Worm (Caenorhabditis elegans) whole organism, L1 larva: ENCODE data around the gene msp-36.

Experiments
- C34B4.2 ChIP-seq: sonication (generic microtip); optimal IDR thresholded peaks from 2 replicates; lab custom pipeline; 2017; ENCODE audit warnings: mild to moderate bottlenecking, missing genetic modification characterization, missing compliant biosample characterization
- F16B12.6 ChIP-seq: fragments of 150-350 bp; optimal IDR thresholded peaks from 2 replicates; lab custom pipeline; 2014; ENCODE audit warnings: missing biosample characterization, missing genetic modification characterization
- aha-1 ChIP-seq: fragments of 150-350 bp; optimal IDR thresholded peaks from 2 replicates; lab custom pipeline; 2014; ENCODE audit warnings: missing biosample characterization, missing genetic modification characterization
- ceh-63 ChIP-seq: fragments of 200-800 bp; sonication (Bioruptor generic); optimal IDR thresholded peaks from 2 replicates; lab custom pipeline; 2018; ENCODE audit warnings: mild to moderate bottlenecking, missing genetic modification characterization, missing compliant biosample characterization
- ceh-8 ChIP-seq: fragments of 200-800 bp; sonication (Bioruptor generic); optimal IDR thresholded peaks from 2 replicates; lab custom pipeline; 2018; ENCODE audit warnings: mild to moderate bottlenecking, missing genetic modification characterization, moderate library complexity, missing compliant biosample characterization
- ceh-90 ChIP-seq: sonication (generic microtip); optimal IDR thresholded peaks from 2 replicates; lab custom pipeline; 2016; ENCODE audit warnings: missing genetic modification characterization, missing compliant biosample characterization
- ces-1 ChIP-seq: fragments of 150-350 bp; optimal IDR thresholded peaks from 2 replicates; lab custom pipeline; 2014; ENCODE audit warnings: missing biosample characterization, missing genetic modification reagents, missing genetic modification characterization
- dpl-1 ChIP-seq, 3 experiments: fragments of 150-350 bp in 2 of 3; sonication (generic microtip) in 1 of 3; optimal IDR thresholded peaks; 2 replicates each; lab custom pipeline; 2014 to 2017; ENCODE audit warnings: missing biosample characterization in 3 of 3, missing genetic modification characterization in 3 of 3, missing genetic modification reagents in 3 of 3
- efl-1 ChIP-seq, 4 experiments: fragments of 150-350 bp; optimal IDR thresholded peaks in 3 of 4; peaks in 1 of 4; 1 replicate in 1 of 4; 2 replicates in 3 of 4; lab custom pipeline; 2014; ENCODE audit warnings: missing biosample characterization in 2 of 4, missing genetic modification characterization in 2 of 4, missing genetic modification reagents in 2 of 4
- efl-3 ChIP-seq: fragments of 200-800 bp; sonication (Bioruptor generic); optimal IDR thresholded peaks from 2 replicates; lab custom pipeline; 2018; ENCODE audit warnings: mild to moderate bottlenecking, missing genetic modification characterization, missing compliant biosample characterization
- egl-13 ChIP-seq: sonication (generic microtip); optimal IDR thresholded peaks from 2 replicates; lab custom pipeline; 2016; ENCODE audit warnings: missing genotype, missing genetic modification reagents, missing genetic modification characterization, missing compliant biosample characterization
- egl-27 ChIP-seq, 2 experiments: fragments of 150-350 bp in 1 of 2; sonication (generic microtip); optimal IDR thresholded peaks; 3 replicates each; lab custom pipeline; 2017 to 2018; ENCODE audit warnings: missing biosample characterization in 2 of 2, missing genetic modification characterization in 2 of 2, missing genetic modification reagents in 2 of 2
- elt-2 ChIP-seq: sonication (generic microtip); optimal IDR thresholded peaks from 2 replicates; lab custom pipeline; 2016; ENCODE audit warnings: missing genetic modification characterization, mild to moderate bottlenecking, inconsistent platforms, missing compliant biosample characterization, missing genetic modification reagents
- elt-3 ChIP-seq, 6 experiments: fragments of 150-350 bp in 1 of 6; sonication (generic microtip); optimal IDR thresholded peaks; 2 replicates each; lab custom pipeline; 2017 to 2018; ENCODE audit warnings: missing biosample characterization in 6 of 6, missing genetic modification characterization in 6 of 6, inconsistent platforms in 1 of 6
- fkh-10 ChIP-seq: sonication (generic microtip); optimal IDR thresholded peaks from 2 replicates; lab custom pipeline; 2017; ENCODE audit warnings: missing biosample characterization, missing genetic modification reagents, missing genetic modification characterization
- fkh-8 ChIP-seq: sonication (generic microtip); optimal IDR thresholded peaks from 2 replicates; lab custom pipeline; 2016; ENCODE audit warnings: mild to moderate bottlenecking, missing genetic modification characterization, missing compliant biosample characterization
- grh-1 ChIP-seq: fragments of 200-800 bp; sonication (Bioruptor generic); IDR thresholded peaks from 2 replicates; pipeline ENCODE4 v1.3.6; 2022; ENCODE audit warnings: missing genetic modification reagents, missing genetic modification characterization, missing compliant biosample characterization
- hlh-17 ChIP-seq: fragments of 200-800 bp; sonication (Bioruptor generic); optimal IDR thresholded peaks from 2 replicates; lab custom pipeline; 2018; ENCODE audit warnings: missing genetic modification characterization, mild to moderate bottlenecking, missing compliant biosample characterization, moderate library complexity, borderline replicate concordance
- hpl-2 ChIP-seq: fragments of 150-350 bp; optimal IDR thresholded peaks from 2 replicates; lab custom pipeline; 2014; ENCODE audit warnings: missing biosample characterization, missing genetic modification reagents, missing genetic modification characterization
- irx-1 ChIP-seq: sonication (generic microtip); optimal IDR thresholded peaks from 2 replicates; lab custom pipeline; 2016; ENCODE audit warnings: missing genetic modification characterization, missing compliant biosample characterization
- isw-1 ChIP-seq: fragments of 200-800 bp; sonication (Bioruptor generic); IDR thresholded peaks from 2 replicates; pipeline ENCODE4 v1.3.6; 2022; ENCODE audit warnings: missing genetic modification characterization, missing compliant biosample characterization
- lin-14 ChIP-seq: fragments of 200-800 bp; sonication (Bioruptor generic); optimal IDR thresholded peaks from 2 replicates; lab custom pipeline; 2018; ENCODE audit warnings: mild to moderate bottlenecking, missing genetic modification characterization, moderate library complexity, missing compliant biosample characterization
- lin-15B ChIP-seq: fragments of 150-350 bp; sonication (generic microtip); optimal IDR thresholded peaks from 3 replicates; lab custom pipeline; 2014; ENCODE audit warnings: missing biosample characterization, missing genetic modification characterization
- lin-35 ChIP-seq, 2 experiments: fragments of 150-350 bp; optimal IDR thresholded peaks; 2 replicates each; lab custom pipeline; 2014; ENCODE audit warnings: missing biosample characterization in 2 of 2, missing genetic modification characterization in 2 of 2, missing genetic modification reagents in 2 of 2
- lir-3 ChIP-seq: sonication (generic microtip); optimal IDR thresholded peaks from 2 replicates; lab custom pipeline; 2016; ENCODE audit warnings: mild to moderate bottlenecking, missing genetic modification characterization, moderate library complexity, missing compliant biosample characterization; ENCODE audit not compliant: poor library complexity
- lsy-2 ChIP-seq, 2 experiments: fragments of 150-350 bp; optimal IDR thresholded peaks; 2 replicates each; lab custom pipeline; 2014; ENCODE audit warnings: missing biosample characterization in 2 of 2, missing genetic modification characterization in 2 of 2
- mab-9 ChIP-seq: fragments of 200-800 bp; sonication (Bioruptor generic); IDR thresholded peaks from 2 replicates; pipeline ENCODE4 v1.3.6; 2022; ENCODE audit warnings: missing genetic modification reagents, missing genetic modification characterization, missing compliant biosample characterization
- nhr-11 ChIP-seq: fragments of 150-350 bp; optimal IDR thresholded peaks from 2 replicates; lab custom pipeline; 2014; ENCODE audit warnings: missing biosample characterization, missing genetic modification characterization
- nhr-12 ChIP-seq: sonication (generic microtip); optimal IDR thresholded peaks from 2 replicates; lab custom pipeline; 2017; ENCODE audit warnings: missing biosample characterization, missing genetic modification characterization
- nhr-20 ChIP-seq: sonication (generic microtip); optimal IDR thresholded peaks from 2 replicates; lab custom pipeline; 2016; ENCODE audit warnings: mild to moderate bottlenecking, missing genetic modification characterization, missing compliant biosample characterization
- nhr-237 ChIP-seq: fragments of 150-350 bp; optimal IDR thresholded peaks from 2 replicates; lab custom pipeline; 2014; ENCODE audit warnings: missing biosample characterization, missing genetic modification characterization
- nhr-47 ChIP-seq: sonication (generic microtip); optimal IDR thresholded peaks from 2 replicates; lab custom pipeline; 2016; ENCODE audit warnings: mild to moderate bottlenecking, missing genetic modification characterization, moderate library complexity, missing compliant biosample characterization
- nhr-71 ChIP-seq: sonication (generic microtip); optimal IDR thresholded peaks from 2 replicates; lab custom pipeline; 2016; ENCODE audit warnings: mild to moderate bottlenecking, missing genetic modification characterization, moderate library complexity, missing compliant biosample characterization
- nhr-76 ChIP-seq: sonication (generic microtip); optimal IDR thresholded peaks from 2 replicates; lab custom pipeline; 2017; ENCODE audit warnings: missing biosample characterization, missing genetic modification characterization
- nhr-84 ChIP-seq: sonication (generic microtip); optimal IDR thresholded peaks from 2 replicates; lab custom pipeline; 2017; ENCODE audit warnings: missing biosample characterization, missing genetic modification characterization
- nhr-85 ChIP-seq: sonication (generic microtip); peaks from one replicate; lab custom pipeline; 2016; ENCODE audit warnings: missing genetic modification characterization, inconsistent platforms, missing compliant biosample characterization
- nhr-90 ChIP-seq: sonication (generic microtip); optimal IDR thresholded peaks from 2 replicates; lab custom pipeline; 2016; ENCODE audit warnings: mild to moderate bottlenecking, missing genetic modification characterization, missing compliant biosample characterization; ENCODE audit not compliant: poor library complexity
- pag-3 ChIP-seq: sonication (generic microtip); optimal IDR thresholded peaks from 2 replicates; lab custom pipeline; 2017; ENCODE audit warnings: missing genetic modification characterization, mild to moderate bottlenecking, missing compliant biosample characterization, antibody characterized with exemption, borderline replicate concordance; ENCODE audit not compliant: insufficient read depth
- snpc-4 ChIP-seq: fragments of 150-350 bp; optimal IDR thresholded peaks from 2 replicates; lab custom pipeline; 2014; ENCODE audit warnings: missing biosample characterization, missing genetic modification characterization
- sup-37 ChIP-seq: fragments of 200-800 bp; sonication (Bioruptor generic); optimal IDR thresholded peaks from 2 replicates; lab custom pipeline; 2018; ENCODE audit warnings: mild to moderate bottlenecking, missing genetic modification characterization, missing compliant biosample characterization
- swsn-7 ChIP-seq: sonication (generic microtip); optimal IDR thresholded peaks from 2 replicates; lab custom pipeline; 2016; ENCODE audit warnings: missing genetic modification characterization, missing compliant biosample characterization
- tbx-2 ChIP-seq: sonication (generic microtip); optimal IDR thresholded peaks from 2 replicates; lab custom pipeline; 2016; ENCODE audit warnings: missing genetic modification characterization, missing compliant biosample characterization
- tlp-1 ChIP-seq: fragments of 150-350 bp; optimal IDR thresholded peaks from 2 replicates; lab custom pipeline; 2014; ENCODE audit warnings: missing biosample characterization, missing genetic modification characterization
- unc-86 ChIP-seq: sonication (generic microtip); optimal IDR thresholded peaks from 2 replicates; lab custom pipeline; 2016; ENCODE audit warnings: missing genetic modification characterization, missing compliant biosample characterization
- ztf-11 ChIP-seq, 2 experiments: sonication (generic microtip); optimal IDR thresholded peaks; 2 replicates each; lab custom pipeline; 2016 to 2017; ENCODE audit warnings: missing genetic modification characterization in 2 of 2, missing biosample characterization in 1 of 2, missing compliant biosample characterization in 1 of 2
- ztf-4 ChIP-seq: fragments of 150-350 bp; optimal IDR thresholded peaks from 2 replicates; lab custom pipeline; 2014; ENCODE audit warnings: missing biosample characterization, missing genetic modification characterization

The msp-36 gene

ce11 chrIV:10059175-10059574 is 36.1 kb upstream of the msp-36 start:
- TF ChIP-seq hpl-2: no peak
- TF ChIP-seq nhr-12 (tag; lab: Kevin White, UChicago): no peak
- no peak for TF ChIP-seq efl-1 (optimal IDR thresholded peaks at IDR 0.05; lab: Kevin White, UChicago)
- peak in 1 of 2 experiments; percentile 38 for TF ChIP-seq efl-1 (GFP tag; optimal IDR thresholded peaks at IDR 0.05 in 1 of 2; lab: Kevin White, UChicago)
- no peak for TF ChIP-seq egl-27 (tag; optimal IDR thresholded peaks at IDR 0.05; lab: Kevin White, UChicago)
- TF ChIP-seq ces-1 (GFP tag; lab: Kevin White, UChicago): no peak
- TF ChIP-seq nhr-237: no peak
- TF ChIP-seq elt-2 (tag; lab: Kevin White, UChicago): peak; percentile 98
- no peak for TF ChIP-seq swsn-7 (tag; lab: Kevin White, UChicago)
- TF ChIP-seq tbx-2 (tag; lab: Kevin White, UChicago): no peak
- no peak for TF ChIP-seq ztf-11 (tag; optimal IDR thresholded peaks at IDR 0.05; lab: Kevin White, UChicago)
- TF ChIP-seq irx-1: no peak
- TF ChIP-seq tlp-1 (tag; lab: Kevin White, UChicago): peak; percentile 70
- no peak for TF ChIP-seq lsy-2 (tag; optimal IDR thresholded peaks at IDR 0.05; lab: Kevin White, UChicago)
- no peak for TF ChIP-seq snpc-4
- no peak for TF ChIP-seq nhr-11 (tag; lab: Kevin White, UChicago)
- no peak for TF ChIP-seq pag-3 (tag; lab: Kevin White, UChicago)
- TF ChIP-seq sup-37 (GFP tag; lab: Kevin White, UChicago): no peak
- no peak for TF ChIP-seq elt-3 (tag; optimal IDR thresholded peaks at IDR 0.05; lab: Kevin White, UChicago)
- no peak for TF ChIP-seq hlh-17 (GFP tag; lab: Kevin White, UChicago)
- TF ChIP-seq ztf-4: no peak
- no peak for TF ChIP-seq nhr-85
- TF ChIP-seq nhr-71 (tag; lab: Kevin White, UChicago): peak; percentile 31
- TF ChIP-seq fkh-8: no peak
- TF ChIP-seq isw-1 (GFP tag; lab: Robert Waterston, UW): no peak
- TF ChIP-seq nhr-90 (tag; lab: Kevin White, UChicago): peak; percentile 3
- TF ChIP-seq efl-3 (GFP tag; lab: Kevin White, UChicago): no peak
- TF ChIP-seq ceh-8 (GFP tag; lab: Kevin White, UChicago): no peak
- TF ChIP-seq nhr-20: peak; percentile 10
- no peak for TF ChIP-seq fkh-10 (GFP tag; lab: Kevin White, UChicago)
- no peak for TF ChIP-seq dpl-1 (GFP tag; optimal IDR thresholded peaks at IDR 0.05; lab: Kevin White, UChicago)
- no peak for TF ChIP-seq lir-3 (tag; lab: Kevin White, UChicago)
- TF ChIP-seq ceh-63: no peak
- no peak for TF ChIP-seq C34B4.2 (tag; lab: Kevin White, UChicago)
- no peak for TF ChIP-seq lin-15B

- TF ChIP-seq egl-27 (tag; optimal IDR thresholded peaks at IDR 0.05; lab: Kevin White, UChicago) (no peak), lin-14 (GFP tag; lab: Kevin White, UChicago) (no peak), sup-37 (GFP tag; lab: Kevin White, UChicago) (no peak), nhr-84 (tag; lab: Kevin White, UChicago) (no peak), grh-1 (GFP tag; lab: Robert Waterston, UW) (no peak), C34B4.2 (tag; lab: Kevin White, UChicago) (no peak), elt-2 (tag; lab: Kevin White, UChicago) (peak; percentile 53), ceh-90 (tag; lab: Kevin White, UChicago) (no peak)
These were observed 34.4 kb upstream of the msp-36 start for ce11 chrIV:10060795-10061194.

- no peak for TF ChIP-seq egl-27 (tag; optimal IDR thresholded peaks at IDR 0.05; lab: Kevin White, UChicago)
- peak; percentile 7 for TF ChIP-seq egl-13 (tag; lab: Kevin White, UChicago)
- no peak for TF ChIP-seq mab-9
- no peak for TF ChIP-seq aha-1 (tag; lab: Kevin White, UChicago)
- peak in 1 of 2 experiments; percentile 11 for TF ChIP-seq lin-35 (GFP tag; optimal IDR thresholded peaks at IDR 0.05; lab: Kevin White, UChicago)
- peak; percentile 15 for TF ChIP-seq unc-86 (tag; lab: Kevin White, UChicago)
- TF ChIP-seq fkh-10 (GFP tag; lab: Kevin White, UChicago): peak; percentile 16
- peak; percentile 80 for TF ChIP-seq lin-14 (GFP tag; lab: Kevin White, UChicago)
- TF ChIP-seq swsn-7 (tag; lab: Kevin White, UChicago): peak; percentile 20
- peak in 1 of 2 experiments; percentile 28 for TF ChIP-seq lsy-2 (tag; optimal IDR thresholded peaks at IDR 0.05; lab: Kevin White, UChicago)
- TF ChIP-seq hlh-17 (GFP tag; lab: Kevin White, UChicago): no peak
- TF ChIP-seq nhr-47 (tag; lab: Kevin White, UChicago): peak; percentile 15
- no peak for TF ChIP-seq F16B12.6 (tag; lab: Kevin White, UChicago)
- TF ChIP-seq elt-3 (tag; optimal IDR thresholded peaks at IDR 0.05; lab: Kevin White, UChicago): no peak
- TF ChIP-seq tbx-2 (tag; lab: Kevin White, UChicago): peak; percentile 7
- TF ChIP-seq nhr-76 (tag; lab: Kevin White, UChicago): no peak
- peak in 1 of 3 experiments; percentile 20 for TF ChIP-seq dpl-1 (GFP tag; optimal IDR thresholded peaks at IDR 0.05; lab: Kevin White, UChicago)
- peak; percentile 51 for TF ChIP-seq nhr-71 (tag; lab: Kevin White, UChicago)
- TF ChIP-seq fkh-8: peak; percentile 56
- TF ChIP-seq efl-1 (optimal IDR thresholded peaks at IDR 0.05; lab: Kevin White, UChicago): peak in 1 of 2 experiments; percentile 5
- TF ChIP-seq efl-1 (GFP tag; optimal IDR thresholded peaks at IDR 0.05 in 1 of 2; lab: Kevin White, UChicago): peak in 1 of 2 experiments; percentile 82
These were observed 32.5 kb upstream of the msp-36 start, which contains the start of gene ipla-7 for ce11 chrIV:10062728-10063127. Gene ipla-7 (minus strand): TSS chrIV:10062849.
